Worm (Caenorhabditis elegans) whole organism, L1 larva: ENCODE data around the gene clec-42.
"Not testable (repeated sequence)": the region's sequence is repeated elsewhere in the genome, so short reads cannot be mapped to it uniquely, and the experiment has no call there.

Experiments
- lir-3 ChIP-seq: sonication (generic microtip); optimal IDR thresholded peaks from 2 replicates; lab custom pipeline; 2016; ENCODE audit warnings: mild to moderate bottlenecking, missing genetic modification characterization, moderate library complexity, missing compliant biosample characterization; ENCODE audit not compliant: poor library complexity
- nhr-12 ChIP-seq: sonication (generic microtip); optimal IDR thresholded peaks from 2 replicates; lab custom pipeline; 2017; ENCODE audit warnings: missing biosample characterization, missing genetic modification characterization
- pqm-1 ChIP-seq: sonication (generic microtip); optimal IDR thresholded peaks from 3 replicates; lab custom pipeline; 2017; ENCODE audit warnings: missing biosample characterization, missing genetic modification characterization

DNA sequence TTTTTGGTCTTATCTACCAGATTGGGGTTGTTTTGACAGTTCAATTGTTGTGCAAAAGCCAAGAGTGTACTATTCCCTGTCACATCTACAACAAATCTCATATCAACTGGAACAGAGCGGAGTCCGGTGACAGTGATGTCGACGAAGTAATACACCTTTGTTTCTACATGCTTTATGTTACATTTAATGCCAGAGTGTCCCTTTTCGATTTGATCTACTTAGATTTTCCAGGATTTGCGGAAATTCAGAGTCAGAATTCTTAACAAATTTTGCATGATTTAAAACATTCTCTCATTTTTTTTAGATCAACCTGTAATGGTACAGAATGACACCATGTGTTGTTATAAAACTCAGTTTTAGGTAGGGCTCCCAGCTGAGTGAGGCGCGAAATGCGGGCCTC, 25.0 kb downstream of the clec-42 start, which contains the start of gene F16H6.8:
- not testable (repeated sequence) for TF ChIP-seq pqm-1; lir-3; nhr-12 (tag; lab: Kevin White, UChicago)
